Fruit fly (Drosophila melanogaster) whole organism, embryonic: Measurements from ENCODE around the gene CG7675.

Source experiments
- B-H1 ChIP-seq: fragments of 200-800 bp; sonication (Bioruptor generic); IDR thresholded peaks from 3 replicates; pipeline ENCODE4 v1.3.6; 2022; ENCODE audit warnings: missing biosample characterization, missing genetic modification characterization
- CG10431 ChIP-seq: fragments of 200-800 bp; sonication (Bioruptor generic); optimal IDR thresholded peaks from 3 replicates; lab custom pipeline; 2018; ENCODE audit warnings: missing biosample characterization, mild to moderate bottlenecking, missing genetic modification characterization
- CG11560 ChIP-seq: fragments of 200-800 bp; sonication (Bioruptor generic); IDR thresholded peaks from 3 replicates; pipeline ENCODE4 v1.3.6; 2022; ENCODE audit warnings: missing biosample characterization, missing genetic modification characterization
- CG15514 ChIP-seq: fragments of 200-800 bp; sonication (Bioruptor generic); optimal IDR thresholded peaks from 3 replicates; lab custom pipeline; 2017; ENCODE audit warnings: missing biosample characterization, missing genetic modification characterization, mild to moderate bottlenecking, moderate library complexity, missing genetic modification reagents
- CG15696 ChIP-seq: fragments of 200-800 bp; sonication (Bioruptor generic); optimal IDR thresholded peaks from 2 replicates; lab custom pipeline; 2019; ENCODE audit warnings: missing biosample characterization, mild to moderate bottlenecking, missing genetic modification characterization, moderate library complexity
- CG1832 ChIP-seq: fragments of 200-800 bp; sonication (Bioruptor generic); optimal IDR thresholded peaks from 2 replicates; lab custom pipeline; 2017; ENCODE audit warnings: missing biosample characterization, mild to moderate bottlenecking, missing genetic modification characterization, inconsistent platforms
- CG2678 ChIP-seq: fragments of 200-800 bp; sonication (Bioruptor generic); optimal IDR thresholded peaks from 3 replicates; lab custom pipeline; 2019; ENCODE audit warnings: missing biosample characterization, mild to moderate bottlenecking, missing genetic modification characterization, moderate library complexity
- CG31365 ChIP-seq: fragments of 200-800 bp; sonication (Bioruptor generic); optimal IDR thresholded peaks from 2 replicates; lab custom pipeline; 2018; ENCODE audit warnings: missing biosample characterization, mild to moderate bottlenecking, missing genetic modification characterization
- CG33557 ChIP-seq: fragments of 200-800 bp; sonication (Bioruptor generic); optimal IDR thresholded peaks from 2 replicates; lab custom pipeline; 2019; ENCODE audit warnings: missing biosample characterization, mild to moderate bottlenecking, missing genetic modification characterization, moderate library complexity
- CG3407 ChIP-seq: fragments of 200-800 bp; sonication (Bioruptor generic); optimal IDR thresholded peaks from 2 replicates; lab custom pipeline; 2018; ENCODE audit warnings: missing biosample characterization, mild to moderate bottlenecking, missing genetic modification characterization
- CG3995 ChIP-seq: fragments of 200-800 bp; sonication (Bioruptor generic); optimal IDR thresholded peaks from 3 replicates; lab custom pipeline; 2016; ENCODE audit warnings: missing biosample characterization, missing genetic modification characterization
- CG4282 ChIP-seq: fragments of 200-800 bp; sonication (Bioruptor generic); optimal IDR thresholded peaks from 2 replicates; lab custom pipeline; 2016; ENCODE audit warnings: missing biosample characterization, missing genetic modification characterization
- CkIIα-i1 ChIP-seq: fragments of 200-800 bp; sonication (Bioruptor generic); IDR thresholded peaks from 2 replicates; pipeline ENCODE4 v1.3.6; 2022; ENCODE audit warnings: missing biosample characterization, missing genetic modification characterization
- D19A ChIP-seq: fragments of 200-800 bp; optimal IDR thresholded peaks from 3 replicates; lab custom pipeline; 2019; ENCODE audit warnings: missing biosample characterization, mild to moderate bottlenecking, missing genetic modification characterization, moderate library complexity
- D19B ChIP-seq: fragments of 200-800 bp; sonication (Bioruptor generic); optimal IDR thresholded peaks from 2 replicates; lab custom pipeline; 2017; ENCODE audit warnings: missing biosample characterization, mild to moderate bottlenecking, missing genetic modification characterization
- Dad ChIP-seq: fragments of 200-800 bp; sonication (Bioruptor generic); optimal IDR thresholded peaks from 3 replicates; lab custom pipeline; 2016; ENCODE audit warnings: missing biosample characterization, missing genetic modification characterization
- Doc2 ChIP-seq: fragments of 200-800 bp; sonication (Bioruptor generic); IDR thresholded peaks from 2 replicates; pipeline ENCODE4 v1.3.6; 2022; ENCODE audit warnings: missing biosample characterization, missing genetic modification characterization
- Ets65A ChIP-seq: fragments of 200-800 bp; sonication (Bioruptor generic); peaks from one replicate; lab custom pipeline; 2016; ENCODE audit warnings: missing biosample characterization, missing genetic modification characterization
- Fer2 ChIP-seq: fragments of 200-800 bp; sonication (Bioruptor generic); optimal IDR thresholded peaks from 2 replicates; lab custom pipeline; 2018; ENCODE audit warnings: missing biosample characterization, mild to moderate bottlenecking, missing genetic modification characterization, moderate library complexity
- HLH54F ChIP-seq: fragments of 200-800 bp; sonication (Bioruptor generic); optimal IDR thresholded peaks from 3 replicates; lab custom pipeline; 2016; ENCODE audit warnings: missing biosample characterization, missing genetic modification characterization
- Hr51 ChIP-seq, 2 experiments: fragments of 200-800 bp; sonication (Bioruptor generic); optimal IDR thresholded peaks; 2 replicates in 1 of 2; 3 replicates in 1 of 2; lab custom pipeline; 2016 to 2018; ENCODE audit warnings: missing biosample characterization in 2 of 2, missing genetic modification characterization in 2 of 2, mild to moderate bottlenecking in 1 of 2, moderate library complexity in 1 of 2
- Lhr ChIP-seq: fragments of 200-800 bp; sonication (Bioruptor generic); optimal IDR thresholded peaks from 3 replicates; lab custom pipeline; 2017; ENCODE audit warnings: mild to moderate bottlenecking, missing biosample characterization, missing genetic modification reagents, missing genetic modification characterization
- MESR4 ChIP-seq: fragments of 200-800 bp; sonication (Bioruptor generic); optimal IDR thresholded peaks from 2 replicates; lab custom pipeline; 2018; ENCODE audit warnings: missing biosample characterization, mild to moderate bottlenecking, missing genetic modification characterization, moderate library complexity
- Poxn ChIP-seq: fragments of 200-800 bp; sonication (Bioruptor generic); IDR thresholded peaks from 2 replicates; pipeline ENCODE4 v1.3.6; 2022; ENCODE audit warnings: missing biosample characterization, missing genetic modification characterization
- Sry-δ ChIP-seq: fragments of 200-800 bp; sonication (Bioruptor generic); optimal IDR thresholded peaks from 2 replicates; lab custom pipeline; 2016; ENCODE audit warnings: missing biosample characterization, missing genetic modification characterization
- Stat92E ChIP-seq, 3 experiments: fragments of >200 bp in 2 of 3; fragments of 200-800 bp in 1 of 3; sonication (Bioruptor generic) in 1 of 3; optimal IDR thresholded peaks; 2 replicates each; lab custom pipeline; 2017 to 2019; ENCODE audit warnings: missing biosample characterization in 3 of 3, missing genetic modification characterization in 3 of 3, mild to moderate bottlenecking in 1 of 3, moderate library complexity in 1 of 3
- Vsx1 ChIP-seq: fragments of 200-800 bp; sonication (Bioruptor generic); optimal IDR thresholded peaks from 2 replicates; lab custom pipeline; 2017; ENCODE audit warnings: missing biosample characterization, mild to moderate bottlenecking, missing genetic modification characterization, missing genetic modification reagents
- amos ChIP-seq: fragments of 200-800 bp; sonication (Bioruptor generic); IDR thresholded peaks from 2 replicates; pipeline ENCODE4 v1.3.6; 2022; ENCODE audit warnings: missing biosample characterization, missing genetic modification characterization; ENCODE audit not compliant: partially characterized antibody
- caup ChIP-seq: fragments of 200-800 bp; sonication (Bioruptor generic); optimal IDR thresholded peaks from 3 replicates; lab custom pipeline; 2017; ENCODE audit warnings: missing biosample characterization, mild to moderate bottlenecking, missing genetic modification characterization, moderate library complexity; ENCODE audit not compliant: severe bottlenecking
- dmrt11E ChIP-seq: fragments of 200-800 bp; sonication (Bioruptor generic); optimal IDR thresholded peaks from 3 replicates; lab custom pipeline; 2018; ENCODE audit warnings: missing biosample characterization, mild to moderate bottlenecking, missing genetic modification characterization, moderate library complexity
- dmrt99B ChIP-seq: fragments of 200-800 bp; sonication (Bioruptor generic); optimal IDR thresholded peaks from 2 replicates; lab custom pipeline; 2018; ENCODE audit warnings: missing biosample characterization, mild to moderate bottlenecking, missing genetic modification characterization, moderate library complexity
- ftz-f1 ChIP-seq: fragments of 200-800 bp; sonication (Bioruptor generic); optimal IDR thresholded peaks from 2 replicates; lab custom pipeline; 2016; ENCODE audit warnings: missing biosample characterization, missing genetic modification characterization
- grau ChIP-seq: fragments of 200-800 bp; optimal IDR thresholded peaks from 3 replicates; lab custom pipeline; 2019; ENCODE audit warnings: missing biosample characterization, mild to moderate bottlenecking, missing genetic modification characterization, moderate library complexity
- grn ChIP-seq: fragments of 200-800 bp; sonication (Bioruptor generic); optimal IDR thresholded peaks from 3 replicates; lab custom pipeline; 2017; ENCODE audit warnings: missing biosample characterization, missing genetic modification characterization
- gt ChIP-seq: fragments of 200-800 bp; sonication (Bioruptor generic); IDR thresholded peaks from 2 replicates; pipeline ENCODE4 v1.3.6; 2022; ENCODE audit warnings: missing biosample characterization, missing genetic modification characterization
- h ChIP-seq: fragments of >200 bp; optimal IDR thresholded peaks from 2 replicates; lab custom pipeline; 2017
- ham ChIP-seq: fragments of 200-800 bp; sonication (Bioruptor generic); IDR thresholded peaks from 2 replicates; pipeline ENCODE4 v1.3.6; 2022; ENCODE audit warnings: missing biosample characterization, missing genetic modification characterization
- hkb ChIP-seq, 2 experiments: fragments of 200-800 bp in 1 of 2; fragments of >200 bp in 1 of 2; sonication (Bioruptor generic) in 1 of 2; IDR thresholded peaks in 1 of 2; optimal IDR thresholded peaks in 1 of 2; 2 replicates each; pipeline versions ENCODE4 v1.3.6 to Lab custom; 2017 to 2022; ENCODE audit warnings: missing biosample characterization in 1 of 2, missing genetic modification characterization in 1 of 2
- kah ChIP-seq: fragments of 200-800 bp; sonication (Bioruptor generic); optimal IDR thresholded peaks from 2 replicates; lab custom pipeline; 2018; ENCODE audit warnings: missing biosample characterization, mild to moderate bottlenecking, missing genetic modification characterization
- klu ChIP-seq: fragments of 200-800 bp; sonication (Bioruptor generic); IDR thresholded peaks from 2 replicates; pipeline ENCODE4 v1.3.6; 2022; ENCODE audit warnings: missing biosample characterization, missing genetic modification characterization
- mam ChIP-seq: fragments of 200-800 bp; sonication (Bioruptor generic); optimal IDR thresholded peaks from 3 replicates; lab custom pipeline; 2016; ENCODE audit warnings: missing biosample characterization, missing genetic modification characterization
- nerfin-1 ChIP-seq: fragments of 200-800 bp; sonication (Bioruptor generic); optimal IDR thresholded peaks from 3 replicates; lab custom pipeline; 2019; ENCODE audit warnings: missing biosample characterization, mild to moderate bottlenecking, missing genetic modification characterization, moderate library complexity
- repo ChIP-seq: fragments of 200-800 bp; sonication (Bioruptor generic); optimal IDR thresholded peaks from 2 replicates; lab custom pipeline; 2016; ENCODE audit warnings: missing biosample characterization, missing genetic modification characterization
- schlank ChIP-seq: fragments of 200-800 bp; sonication (Bioruptor generic); optimal IDR thresholded peaks from 2 replicates; lab custom pipeline; 2018; ENCODE audit warnings: missing biosample characterization, mild to moderate bottlenecking, missing genetic modification characterization
- scrt ChIP-seq: fragments of 200-800 bp; sonication (Bioruptor generic); optimal IDR thresholded peaks from 2 replicates; lab custom pipeline; 2018; ENCODE audit warnings: missing biosample characterization, mild to moderate bottlenecking, missing genetic modification characterization, moderate library complexity
- sd ChIP-seq: fragments of 200-800 bp; sonication (Bioruptor generic); optimal IDR thresholded peaks from 3 replicates; lab custom pipeline; 2018; ENCODE audit warnings: missing biosample characterization, mild to moderate bottlenecking, missing genetic modification characterization, moderate library complexity
- sima ChIP-seq: fragments of 200-800 bp; sonication (Bioruptor generic); optimal IDR thresholded peaks from 2 replicates; lab custom pipeline; 2016; ENCODE audit warnings: missing biosample characterization, missing genetic modification characterization
- stc ChIP-seq: fragments of 200-800 bp; sonication (Bioruptor generic); IDR thresholded peaks from 2 replicates; pipeline ENCODE4 v1.3.6; 2022; ENCODE audit warnings: missing biosample characterization, missing genetic modification characterization
- trh ChIP-seq: fragments of 200-800 bp; sonication (Bioruptor generic); optimal IDR thresholded peaks from 2 replicates; lab custom pipeline; 2016; ENCODE audit warnings: missing biosample characterization, missing genetic modification characterization
- zf30C ChIP-seq: fragments of 200-800 bp; sonication (Bioruptor generic); optimal IDR thresholded peaks from 3 replicates; lab custom pipeline; 2018; ENCODE audit warnings: missing biosample characterization, mild to moderate bottlenecking, missing genetic modification characterization

CG7675 gene

dm6 chr3R:18365978-18366643, 14.9 kb downstream of the CG7675 start, which contains the start of the genes WRNexo and Nup43 (continued):
- TF ChIP-seq Stat92E (GFP tag; optimal IDR thresholded peaks at IDR 0.05; lab: Kevin White, UChicago) (no peak), CG15514 (GFP tag; lab: Kevin White, UChicago) (peak; percentile 18), sima (GFP tag; lab: Kevin White, UChicago) (no peak), CG31365 (tag; lab: Kevin White, UChicago) (no peak), ham (GFP tag; lab: Robert Waterston, UW) (no peak), Vsx1 (no peak), amos (GFP tag; lab: Robert Waterston, UW) (no peak), CG11560 (tag; lab: Robert Waterston, UW) (no peak), schlank (tag; lab: Kevin White, UChicago) (no peak), Dad (peak; percentile 1), CG3407 (GFP tag; lab: Kevin White, UChicago) (no peak), dmrt11E (tag; lab: Kevin White, UChicago) (peak; percentile 51), CG4282 (GFP tag; lab: Kevin White, UChicago) (no peak), CG15696 (tag; lab: Kevin White, UChicago) (peak; percentile 47), HLH54F (GFP tag; lab: Kevin White, UChicago) (peak; percentile 21), Lhr (GFP tag; lab: Kevin White, UChicago) (peak; percentile 44), MESR4 (no peak), grau (tag; lab: Kevin White, UChicago) (peak; percentile 52), D19A (tag; lab: Kevin White, UChicago) (no peak), B-H1 (GFP tag; lab: Robert Waterston, UW) (no peak), dmrt99B (no peak), nerfin-1 (tag; lab: Kevin White, UChicago) (peak; percentile 14), CG1832 (GFP tag; lab: Kevin White, UChicago) (no peak), h (lab: Kevin White, UChicago) (no peak), Ets65A (GFP tag; lab: Kevin White, UChicago) (peak; percentile 89), Doc2 (GFP tag; lab: Robert Waterston, UW) (no peak), ftz-f1 (GFP tag; lab: Kevin White, UChicago) (no peak), scrt (no peak), Fer2 (tag; lab: Kevin White, UChicago) (no peak), sd (tag; lab: Kevin White, UChicago) (no peak), stc (GFP tag; lab: Robert Waterston, UW) (no peak), CG2678 (no peak), zf30C (no peak), CG3995 (peak; percentile 28), caup (no peak), mam (GFP tag; lab: Kevin White, UChicago) (peak; percentile 61), D19B (GFP tag; lab: Kevin White, UChicago) (no peak), CG10431 (GFP tag; lab: Kevin White, UChicago) (no peak), Hr51 (GFP tag; optimal IDR thresholded peaks at IDR 0.05; lab: Kevin White, UChicago) (no peak), grn (GFP tag; lab: Kevin White, UChicago) (no peak), kah (GFP tag; lab: Kevin White, UChicago) (no peak), CkIIα-i1 (no peak), gt (GFP tag; lab: Robert Waterston, UW) (no peak), Sry-δ (GFP tag; lab: Kevin White, UChicago) (peak; percentile 33), repo (GFP tag; lab: Kevin White, UChicago) (no peak), Poxn (no peak), trh (GFP tag; lab: Kevin White, UChicago) (no peak), hkb (optimal IDR thresholded peaks at IDR 0.05; lab: Kevin White, UChicago) (no peak), hkb (GFP tag; IDR thresholded peaks at IDR 0.05; lab: Robert Waterston, UW) (no peak), klu (GFP tag; lab: Robert Waterston, UW) (no peak; the same call in 1 of the 2 replicates), CG33557 (GFP tag; lab: Kevin White, UChicago) (no peak)
